Fruit fly (Drosophila melanogaster): ENCODE results near the gene CG14990.

Gene CG14990

dm6 chr3L:4092705-4093257 is at the start of gene CG14990:
CG14990 (plus strand) TSS chr3L:4093207.
- TF ChIP-seq CG7963 (GFP tag; IDR thresholded peaks at IDR 0.05; ENCODE audit: partially characterized antibody), result no peak
- no peak for TF ChIP-seq CG2678 (tag; optimal IDR thresholded peaks at IDR 0.05)
- peak; percentile 95 for TF ChIP-seq Myb (GFP tag; optimal IDR thresholded peaks at IDR 0.05)
- peak in 1 of 2 experiments; percentile 96 for TF ChIP-seq Eip74EF (GFP tag; optimal IDR thresholded peaks at IDR 0.05)
- no peak for TF ChIP-seq Dll (GFP tag; IDR thresholded peaks at IDR 0.05; ENCODE audit: partially characterized antibody)
- TF ChIP-seq CG12659 (GFP tag; optimal IDR thresholded peaks at IDR 0.05), result peak; percentile 25
- peak; percentile 23 for TF ChIP-seq CG15601 (tag; optimal IDR thresholded peaks at IDR 0.05)
- peak; percentile 11 for TF ChIP-seq grau (tag; optimal IDR thresholded peaks at IDR 0.05)
- no peak for TF ChIP-seq maf-S (GFP tag; optimal IDR thresholded peaks at IDR 0.05)
- peak; percentile 40 for TF ChIP-seq Jarid2 (GFP tag; optimal IDR thresholded peaks at IDR 0.05)
- TF ChIP-seq Dfd (GFP tag; optimal IDR thresholded peaks at IDR 0.05), result peak in 1 of 2 experiments; percentile 87
- no peak for TF ChIP-seq CG2120 (GFP tag; optimal IDR thresholded peaks at IDR 0.05)
- TF ChIP-seq CG2199 (GFP tag; IDR thresholded peaks at IDR 0.05), result peak; percentile 90
- TF ChIP-seq PHDP (tag; optimal IDR thresholded peaks at IDR 0.05), result no peak
- TF ChIP-seq sc (optimal IDR thresholded peaks at IDR 0.05), result no peak
- no peak for TF ChIP-seq sc (GFP tag; optimal IDR thresholded peaks at IDR 0.05)
- peak; percentile 26 for TF ChIP-seq Lhr (GFP tag; optimal IDR thresholded peaks at IDR 0.05)
- TF ChIP-seq hth (optimal IDR thresholded peaks at IDR 0.05), result no peak
- TF ChIP-seq Med (GFP tag), result peak; percentile 75
- peak; percentile 34; the same call in 1 of the 3 replicates for TF ChIP-seq CG6791 (GFP tag; IDR thresholded peaks at IDR 0.05; ENCODE audit: partially characterized antibody)
- TF ChIP-seq CoRest (tag; optimal IDR thresholded peaks at IDR 0.05), result peak; percentile 38
- TF ChIP-seq sens (GFP tag), result peak; percentile 75
- no peak for TF ChIP-seq CG6854 (GFP tag; optimal IDR thresholded peaks at IDR 0.05)
- no peak for TF ChIP-seq Atf-2 (GFP tag; optimal IDR thresholded peaks at IDR 0.05)
- 0 out of 2 replicates have a peak, but pooled peaks have one; percentile 50 for TF ChIP-seq Rfx (GFP tag; IDR thresholded peaks at IDR 0.05)
- peak in 1 of 3 experiments; percentile 5 for TF ChIP-seq lola (GFP tag; optimal IDR thresholded peaks at IDR 0.05)
- TF ChIP-seq sna (GFP tag; IDR thresholded peaks at IDR 0.05; ENCODE audit: partially characterized antibody), result no peak
- 0 out of 3 replicates have a peak, but pooled peaks have one; percentile 38 for TF ChIP-seq Dbx (GFP tag; IDR thresholded peaks at IDR 0.05)
- TF ChIP-seq CG42726 (GFP tag; IDR thresholded peaks at IDR 0.05; ENCODE audit: partially characterized antibody), result peak; percentile 66; the same call in 1 of the 2 replicates
- TF ChIP-seq CG5953 (GFP tag; IDR thresholded peaks at IDR 0.05), result no peak
- peak; percentile 10 for TF ChIP-seq CG12391 (tag; optimal IDR thresholded peaks at IDR 0.05)
- TF ChIP-seq CG11085 (GFP tag; IDR thresholded peaks at IDR 0.05), result no peak
- no peak for TF ChIP-seq CG7928 (GFP tag; optimal IDR thresholded peaks at IDR 0.05)
- no peak for TF ChIP-seq Kr (GFP tag; optimal IDR thresholded peaks at IDR 0.05)
- peak; percentile 74; the same call in 1 of the 4 replicates for TF ChIP-seq chinmo (GFP tag; IDR thresholded peaks at IDR 0.05; ENCODE audit: partially characterized antibody)
- TF ChIP-seq pzg (GFP tag; optimal IDR thresholded peaks at IDR 0.05), result peak; percentile 30
- TF ChIP-seq CG17385 (GFP tag; optimal IDR thresholded peaks at IDR 0.05), result no peak
- TF ChIP-seq CG10366 (GFP tag; IDR thresholded peaks at IDR 0.05), result no peak
- peak; percentile 28 for TF ChIP-seq grn (GFP tag; optimal IDR thresholded peaks at IDR 0.05)
- peak; percentile 38 for TF ChIP-seq nmo (GFP tag; optimal IDR thresholded peaks at IDR 0.05)
- 0 out of 3 replicates have a peak, but pooled peaks have one; percentile 19 for TF ChIP-seq HLH4C (GFP tag; IDR thresholded peaks at IDR 0.05; ENCODE audit: partially characterized antibody)
- peak; percentile 45 for TF ChIP-seq CG1603 (tag; optimal IDR thresholded peaks at IDR 0.05)
- peak; percentile 56; the same call in 2 of the 3 replicates for TF ChIP-seq Opbp (GFP tag; IDR thresholded peaks at IDR 0.05; ENCODE audit: partially characterized antibody)
- peak; percentile 99 for TF ChIP-seq Dp (GFP tag; optimal IDR thresholded peaks at IDR 0.05)
- no peak for TF ChIP-seq Ets65A (GFP tag)
- no peak for TF ChIP-seq CG18764 (GFP tag; optimal IDR thresholded peaks at IDR 0.05)
- peak; percentile 39; the same call in 1 of the 2 replicates for TF ChIP-seq CG13287 (GFP tag; IDR thresholded peaks at IDR 0.05; ENCODE audit: partially characterized antibody)
- TF ChIP-seq CG30020 (tag; optimal IDR thresholded peaks at IDR 0.05), result no peak

All from whole organism, embryonic.